Fruit fly (Drosophila melanogaster) Kc167 (cell line): ENCODE measurements around the gene Cpsf6.

ENCODE experiments used
- Myc ChIP-seq: fragments of >200 bp; optimal IDR thresholded peaks from 2 replicates; lab custom pipeline; 2017; ENCODE audit warnings: missing external identifiers
- Sin3A ChIP-seq: fragments of >200 bp; optimal IDR thresholded peaks from 2 replicates; lab custom pipeline; 2018; ENCODE audit warnings: missing external identifiers
- h ChIP-seq: fragments of >200 bp; optimal IDR thresholded peaks from 3 replicates; lab custom pipeline; 2018; ENCODE audit warnings: missing external identifiers
- insv ChIP-seq: fragments of >200 bp; optimal IDR thresholded peaks from 3 replicates; lab custom pipeline; 2018; ENCODE audit warnings: missing external identifiers
- psq ChIP-seq: fragments of >200 bp; optimal IDR thresholded peaks from 2 replicates; lab custom pipeline; 2017; ENCODE audit warnings: missing external identifiers
- ttk ChIP-seq: sonication (Bioruptor generic); optimal IDR thresholded peaks from 2 replicates; lab custom pipeline; 2017; ENCODE audit warnings: missing external identifiers

The Cpsf6 gene

dm6 chr3L:8340264-8341095 lies 25.2 kb upstream of the Cpsf6 start, which contains the start of the genes Prim1 and CG7083:
TSS of gene Prim1 (plus strand) at chr3L:8340314.
TSS of gene CG7083 (plus strand) at chr3L:8340785.
- TF ChIP-seq h (lab: Kevin White, UChicago) (no peak), Sin3A (no peak), Myc (lab: Kevin White, UChicago) (no peak), ttk (lab: Kevin White, UChicago) (no peak), psq (lab: Kevin White, UChicago) (no peak), insv (lab: Kevin White, UChicago) (no peak)

- TF ChIP-seq Sin3A, result no peak
- TF ChIP-seq h (lab: Kevin White, UChicago), result no peak
- TF ChIP-seq ttk (lab: Kevin White, UChicago), result no peak
- TF ChIP-seq Myc (lab: Kevin White, UChicago), result no peak
Observed at dm6 chr3L:8338921-8339320, 23.6 kb upstream of the Cpsf6 start, which contains the start of gene Pex2. TSS of gene Pex2 (plus strand) at chr3L:8339051.

dm6 chr3L:8336372-8336771 lies 21.1 kb upstream of the Cpsf6 start, which contains the start of gene Cpr66Cb:
TSS of gene Cpr66Cb (plus strand) at chr3L:8336672.
- TF ChIP-seq ttk (lab: Kevin White, UChicago) (no peak), Myc (lab: Kevin White, UChicago) (no peak), Sin3A (no peak), h (lab: Kevin White, UChicago) (no peak), insv (lab: Kevin White, UChicago) (no peak), psq (lab: Kevin White, UChicago) (no peak)

dm6 chr3L:8334338-8334737 lies 19.0 kb upstream of the Cpsf6 start:
- TF ChIP-seq ttk (lab: Kevin White, UChicago), result no peak
- TF ChIP-seq Myc (lab: Kevin White, UChicago), result no peak
- TF ChIP-seq psq (lab: Kevin White, UChicago), result no peak
- no peak for TF ChIP-seq Sin3A
- TF ChIP-seq insv (lab: Kevin White, UChicago), result no peak
- no peak for TF ChIP-seq h (lab: Kevin White, UChicago)

DNA sequence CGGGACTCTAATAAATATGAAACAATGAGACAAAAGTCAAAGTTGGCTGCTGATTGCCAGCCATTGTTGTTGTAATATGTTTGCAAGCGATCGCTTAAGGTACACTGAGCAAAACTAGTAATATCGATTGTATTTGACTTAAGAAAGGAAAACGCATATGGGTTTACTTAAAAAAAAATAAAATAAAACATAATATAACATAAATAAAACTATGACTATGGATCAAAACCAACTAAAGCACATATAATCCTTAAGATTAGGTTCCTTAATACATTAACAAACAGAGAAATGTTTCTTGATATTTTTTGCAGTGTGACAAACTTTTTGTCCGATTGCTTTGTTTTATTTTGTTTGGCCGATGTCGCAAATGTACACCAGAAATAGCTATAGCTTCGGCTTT lies 18.3 kb upstream of the Cpsf6 start:
- no peak for TF ChIP-seq psq (lab: Kevin White, UChicago)
- TF ChIP-seq Sin3A, result no peak
- TF ChIP-seq h (lab: Kevin White, UChicago), result no peak
- TF ChIP-seq ttk (lab: Kevin White, UChicago), result no peak
- no peak for TF ChIP-seq Myc (lab: Kevin White, UChicago)
- TF ChIP-seq insv (lab: Kevin White, UChicago), result no peak

DNA sequence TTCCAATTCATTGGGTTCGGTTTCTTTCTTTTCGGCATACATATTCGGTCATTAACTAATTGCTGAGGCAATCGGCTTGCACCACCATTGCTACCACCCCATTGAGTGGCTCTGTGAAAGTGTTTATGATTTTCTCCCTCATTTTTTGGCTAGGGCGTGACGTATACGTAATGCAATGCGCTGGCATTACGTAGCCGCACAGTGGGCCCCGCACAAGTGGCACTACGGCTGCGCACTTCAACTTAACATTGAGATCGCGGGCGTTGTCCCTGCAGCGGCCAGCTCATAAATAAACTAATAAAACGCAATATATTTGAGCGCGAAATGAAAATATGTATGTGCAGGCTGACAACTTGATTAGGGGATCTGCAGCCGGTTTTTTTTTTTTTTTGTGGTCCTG lies 16.1 kb upstream of the Cpsf6 start:
- TF ChIP-seq psq (lab: Kevin White, UChicago), result no peak
- no peak for TF ChIP-seq h (lab: Kevin White, UChicago)
- TF ChIP-seq Myc (lab: Kevin White, UChicago), result no peak
- no peak for TF ChIP-seq Sin3A
- no peak for TF ChIP-seq ttk (lab: Kevin White, UChicago)
- TF ChIP-seq insv (lab: Kevin White, UChicago), result no peak

DNA sequence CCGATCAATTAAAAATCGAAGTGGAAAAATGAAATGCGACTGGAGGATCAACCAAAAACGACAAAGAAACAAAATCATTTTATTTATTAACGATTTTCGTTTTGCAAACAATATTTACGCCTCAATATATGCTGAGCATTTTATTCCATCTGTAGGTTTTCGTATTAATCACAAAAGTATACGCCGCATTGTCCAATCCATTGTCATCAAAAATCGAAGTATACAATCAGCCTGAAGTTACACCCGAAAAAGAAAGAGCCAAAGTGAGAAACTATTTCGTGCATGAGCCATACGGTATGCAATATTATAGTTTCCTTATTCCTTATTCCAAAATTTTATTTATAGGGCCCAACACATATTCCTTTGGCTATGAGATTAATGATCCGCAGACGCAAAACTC lies 13.7 kb upstream of the Cpsf6 start:
- TF ChIP-seq ttk (lab: Kevin White, UChicago) (no peak), Myc (lab: Kevin White, UChicago) (no peak), h (lab: Kevin White, UChicago) (no peak), insv (lab: Kevin White, UChicago) (no peak), psq (lab: Kevin White, UChicago) (no peak)

- TF ChIP-seq Sin3A (no peak), ttk (lab: Kevin White, UChicago) (no peak), Myc (lab: Kevin White, UChicago) (no peak), psq (lab: Kevin White, UChicago) (no peak), h (lab: Kevin White, UChicago) (no peak), insv (lab: Kevin White, UChicago) (no peak)
Observed at dm6 chr3L:8328283-8328682, 13.0 kb upstream of the Cpsf6 start, which contains the start of gene CG34462. TSS of gene CG34462 (plus strand) at chr3L:8328583.

DNA sequence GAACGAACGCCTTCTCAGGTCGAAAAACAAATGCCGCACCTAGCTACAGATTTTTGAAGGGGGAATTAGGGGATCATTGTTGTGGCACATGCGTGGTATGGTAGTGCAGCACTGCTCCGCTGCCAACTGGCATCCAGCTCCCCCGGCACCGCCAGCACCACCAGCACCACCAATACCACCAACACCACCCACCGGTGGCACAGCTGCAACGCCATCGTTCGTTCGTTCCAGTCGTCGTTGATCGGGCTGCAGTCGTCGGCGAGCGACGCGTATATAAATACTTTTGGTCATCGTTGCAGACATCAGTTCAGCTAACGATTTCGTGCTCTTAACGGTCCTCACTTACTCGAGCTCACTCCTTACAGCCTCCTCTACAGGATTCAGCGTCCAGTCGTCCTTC lies 10.3 kb upstream of the Cpsf6 start, which contains the start of gene CG34461:
CG34461 (plus strand) TSS at position 301 of the 400 bp plus-strand sequence.
- no peak for TF ChIP-seq insv (lab: Kevin White, UChicago)
- TF ChIP-seq ttk (lab: Kevin White, UChicago), result no peak
- TF ChIP-seq Myc (lab: Kevin White, UChicago), result no peak
- no peak for TF ChIP-seq psq (lab: Kevin White, UChicago)
- no peak for TF ChIP-seq Sin3A
- TF ChIP-seq h (lab: Kevin White, UChicago), result no peak

dm6 chr3L:8323817-8324216 lies 8.5 kb upstream of the Cpsf6 start:
- no peak for TF ChIP-seq Myc (lab: Kevin White, UChicago)
- no peak for TF ChIP-seq Sin3A
- TF ChIP-seq ttk (lab: Kevin White, UChicago), result no peak
- TF ChIP-seq insv (lab: Kevin White, UChicago), result no peak
- TF ChIP-seq psq (lab: Kevin White, UChicago), result no peak

DNA sequence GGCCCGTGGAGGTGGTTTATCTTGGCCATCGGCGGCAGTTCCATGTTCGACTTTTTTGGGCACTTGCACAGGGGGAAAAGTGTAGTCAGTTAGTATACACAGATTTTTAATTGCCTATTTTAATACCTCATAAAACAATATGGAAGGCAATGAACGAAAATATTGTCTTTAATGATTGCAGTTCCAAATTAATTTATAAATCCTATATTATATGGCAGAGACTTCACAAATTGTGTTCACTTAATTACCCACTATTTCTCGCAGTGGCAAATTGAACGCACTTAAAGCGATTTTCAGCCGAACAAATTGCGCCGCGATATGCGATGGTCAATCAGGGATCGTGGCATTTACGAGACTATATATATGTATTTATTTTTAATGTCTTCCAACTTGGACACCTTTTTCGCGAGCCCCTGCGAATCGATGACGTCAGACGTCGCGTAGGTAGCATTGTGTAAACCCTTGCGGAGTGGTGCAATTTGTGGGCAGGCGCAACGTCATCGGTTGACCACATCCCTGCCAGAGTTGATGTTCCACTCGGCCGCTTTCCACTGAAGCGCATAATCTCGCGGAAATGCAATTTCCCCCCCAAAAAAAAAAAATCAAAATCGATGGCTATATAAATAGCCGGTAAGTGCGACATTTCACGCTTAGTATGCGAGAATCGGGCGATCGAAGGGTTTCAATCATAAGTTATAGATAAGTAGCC lies 5.0 kb upstream of the Cpsf6 start, which contains the start of gene CG13670:
CG13670 (plus strand) TSS at position 659 of the 709 bp plus-strand sequence.
- TF ChIP-seq h (lab: Kevin White, UChicago), result no peak
- no peak for TF ChIP-seq psq (lab: Kevin White, UChicago)
- no peak for TF ChIP-seq ttk (lab: Kevin White, UChicago)
